Worm (Caenorhabditis elegans) whole organism, L3 larva: ENCODE measurements around the gene his-71.

Experiments
- ZK546.5 ChIP-seq: sonication (generic microtip); optimal IDR thresholded peaks from 2 replicates; lab custom pipeline; 2017; ENCODE audit warnings: missing biosample characterization, missing genetic modification characterization
- ama-1 ChIP-seq: fragments of 150-350 bp; optimal IDR thresholded peaks from 2 replicates; lab custom pipeline; 2018
- skn-1 ChIP-seq: fragments of 150-350 bp; optimal IDR thresholded peaks from 2 replicates; lab custom pipeline; 2014; ENCODE audit warnings: missing biosample characterization, missing genetic modification characterization
- ztf-4 ChIP-seq: fragments of 150-350 bp; optimal IDR thresholded peaks from 2 replicates; lab custom pipeline; 2014; ENCODE audit warnings: missing biosample characterization, missing genetic modification characterization

DNA sequence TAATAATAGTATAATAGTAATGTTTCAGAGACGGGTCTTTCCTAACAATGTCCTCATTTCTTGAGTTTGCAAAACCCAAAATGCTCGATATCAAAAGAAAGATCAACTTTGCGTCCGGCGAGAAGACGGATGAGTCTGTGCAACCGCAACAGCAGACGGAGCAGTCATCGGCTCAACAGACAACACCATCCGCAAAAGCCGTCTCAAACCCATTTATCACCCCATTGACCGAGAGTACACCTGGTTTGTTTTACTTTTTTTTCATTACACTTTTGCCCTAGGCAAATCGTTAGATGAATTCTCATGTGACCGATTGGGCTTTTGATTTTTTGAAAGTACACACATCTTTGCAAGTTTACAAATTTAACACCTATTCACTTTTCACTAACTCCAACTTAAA lies 27.5 kb downstream of the his-71 start, which contains the start of gene dct-1:
- TF ChIP-seq ZK546.5 (tag; lab: Kevin White, UChicago) (no peak), ztf-4 (no peak), ama-1 (lab: Kevin White, UChicago) (no peak), skn-1 (no peak)
